Worm (Caenorhabditis elegans) whole organism, L4/young adult: ENCODE results near the gene nlr-1.
A peak's percentile ranks its signal among the peaks of the same experiment; 100 is the strongest.

Experiments
- W03F9.2 ChIP-seq: fragments of 150-350 bp; optimal IDR thresholded peaks from 2 replicates; lab custom pipeline; 2014; ENCODE audit warnings: missing biosample characterization, missing genetic modification characterization
- dao-5 ChIP-seq: sonication (generic microtip); optimal IDR thresholded peaks from 2 replicates; lab custom pipeline; 2016; ENCODE audit warnings: missing genotype, missing genetic modification characterization, moderate library complexity, missing compliant biosample characterization
- him-1 ChIP-seq: sonication (generic microtip); optimal IDR thresholded peaks from 2 replicates; lab custom pipeline; 2016; ENCODE audit warnings: missing genotype, missing genetic modification reagents, missing genetic modification characterization, missing compliant biosample characterization

DNA sequence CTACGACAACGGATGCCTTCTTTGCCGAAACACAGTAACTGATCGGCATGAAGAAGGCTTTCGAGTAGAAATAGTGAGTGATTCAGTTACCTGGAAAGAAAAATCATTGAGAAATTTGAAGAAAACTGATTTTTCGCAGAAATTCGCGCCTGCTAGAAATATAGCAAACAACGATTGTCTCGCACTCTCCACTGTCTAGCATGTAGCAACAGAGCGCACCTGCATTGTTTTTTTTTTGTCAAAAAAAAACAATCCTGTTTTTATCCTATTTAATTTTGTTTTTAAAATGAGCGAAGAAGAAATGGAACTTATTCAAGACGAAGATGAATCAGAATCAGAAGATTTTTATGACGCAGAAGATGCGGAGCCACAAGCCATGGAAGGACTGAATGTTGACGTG is 57.1 kb downstream of the nlr-1 start, which contains the start of the genes ddb-1 and M18.6:
- no peak for TF ChIP-seq him-1
- TF ChIP-seq W03F9.2 (tag; lab: Kevin White, UChicago) = peak; percentile 53
- no peak for TF ChIP-seq dao-5 (tag; lab: Kevin White, UChicago)
